Fruit fly (Drosophila melanogaster) whole organism, pupa: ENCODE data around the gene Ass.

Source experiments
- CG10348 ChIP-seq: fragments of 200-800 bp; sonication (Bioruptor generic); IDR thresholded peaks from 2 replicates; pipeline ENCODE4 v1.3.6; 2022; ENCODE audit warnings: missing biosample characterization, missing genetic modification characterization
- CG12605 ChIP-seq: fragments of 200-800 bp; sonication (Bioruptor generic); IDR thresholded peaks from 2 replicates; pipeline ENCODE4 v1.3.6; 2022; ENCODE audit warnings: missing biosample characterization, missing genetic modification characterization
- CG13204 ChIP-seq: fragments of 200-800 bp; sonication (Bioruptor generic); optimal IDR thresholded peaks from 2 replicates; lab custom pipeline; 2018; ENCODE audit warnings: missing biosample characterization, mild to moderate bottlenecking, missing genetic modification characterization, moderate library complexity
- CG14655 ChIP-seq: fragments of 200-800 bp; sonication (Bioruptor generic); optimal IDR thresholded peaks from 3 replicates; lab custom pipeline; 2017; ENCODE audit warnings: mild to moderate bottlenecking, missing biosample characterization, missing genetic modification reagents, missing genetic modification characterization
- CG15710 ChIP-seq: fragments of 200-800 bp; sonication (Bioruptor generic); optimal IDR thresholded peaks from 2 replicates; lab custom pipeline; 2018; ENCODE audit warnings: missing biosample characterization, mild to moderate bottlenecking, missing genetic modification characterization, moderate library complexity
- CG17806 ChIP-seq: fragments of 200-800 bp; sonication (Bioruptor generic); optimal IDR thresholded peaks from 2 replicates; lab custom pipeline; 2018; ENCODE audit warnings: missing biosample characterization, mild to moderate bottlenecking, missing genetic modification characterization, moderate library complexity
- CG32121 ChIP-seq: fragments of 200-800 bp; sonication (Bioruptor generic); IDR thresholded peaks from 2 replicates; pipeline ENCODE4 v1.3.6; 2022; ENCODE audit warnings: missing biosample characterization, missing genetic modification characterization
- CG34367 ChIP-seq: fragments of 200-800 bp; sonication (Bioruptor generic); optimal IDR thresholded peaks from 2 replicates; lab custom pipeline; 2018; ENCODE audit warnings: missing biosample characterization, mild to moderate bottlenecking, missing genetic modification characterization
- CG4496 ChIP-seq: fragments of 200-800 bp; sonication (Bioruptor generic); IDR thresholded peaks from 3 replicates; pipeline ENCODE4 v1.3.6; 2022; ENCODE audit warnings: missing biosample characterization, missing genetic modification characterization
- CG8159 ChIP-seq: fragments of 200-800 bp; sonication (Bioruptor generic); optimal IDR thresholded peaks from 3 replicates; lab custom pipeline; 2018; ENCODE audit warnings: missing biosample characterization, mild to moderate bottlenecking, missing genetic modification characterization, moderate library complexity
- CG8301 ChIP-seq: fragments of 200-800 bp; sonication (Bioruptor generic); optimal IDR thresholded peaks from 2 replicates; lab custom pipeline; 2018; ENCODE audit warnings: missing biosample characterization, mild to moderate bottlenecking, missing genetic modification characterization
- CG9948 ChIP-seq: fragments of 200-800 bp; sonication (Bioruptor generic); optimal IDR thresholded peaks from 2 replicates; lab custom pipeline; 2018; ENCODE audit warnings: missing biosample characterization, mild to moderate bottlenecking, missing genetic modification characterization, moderate library complexity
- D1 ChIP-seq: fragments of 200-800 bp; sonication (Bioruptor generic); optimal IDR thresholded peaks from 2 replicates; lab custom pipeline; 2018; ENCODE audit warnings: missing biosample characterization, mild to moderate bottlenecking, missing genetic modification characterization, moderate library complexity
- EcR ChIP-seq: fragments of 200-800 bp; sonication (Bioruptor generic); optimal IDR thresholded peaks from 3 replicates; lab custom pipeline; 2019; ENCODE audit warnings: missing biosample characterization, missing genetic modification characterization, mild to moderate bottlenecking, moderate library complexity, missing genetic modification reagents
- Ets98B ChIP-seq: fragments of 200-800 bp; sonication (Bioruptor generic); IDR thresholded peaks from 2 replicates; pipeline ENCODE4 v1.3.6; 2022; ENCODE audit warnings: missing biosample characterization, missing genetic modification characterization
- Pif1A ChIP-seq: fragments of 200-800 bp; sonication (Bioruptor generic); optimal IDR thresholded peaks from 3 replicates; lab custom pipeline; 2016; ENCODE audit warnings: missing biosample characterization, missing genetic modification characterization
- Pif1B ChIP-seq: fragments of 200-800 bp; sonication (Bioruptor generic); optimal IDR thresholded peaks from 3 replicates; lab custom pipeline; 2016; ENCODE audit warnings: missing biosample characterization, missing genetic modification characterization
- Snoo ChIP-seq: fragments of 200-800 bp; sonication (Bioruptor generic); optimal IDR thresholded peaks from 3 replicates; lab custom pipeline; 2017; ENCODE audit warnings: missing biosample characterization, mild to moderate bottlenecking, missing genetic modification characterization, inconsistent platforms
- fd96Ca ChIP-seq: fragments of 200-800 bp; sonication (Bioruptor generic); IDR thresholded peaks from 3 replicates; pipeline ENCODE4 v1.3.6; 2022; ENCODE audit warnings: missing biosample characterization, missing genetic modification characterization
- gl ChIP-seq: fragments of 200-800 bp; sonication (Bioruptor generic); optimal IDR thresholded peaks from 2 replicates; lab custom pipeline; 2018; ENCODE audit warnings: missing biosample characterization, mild to moderate bottlenecking, missing genetic modification characterization
- rn ChIP-seq: fragments of 200-800 bp; sonication (Bioruptor generic); IDR thresholded peaks from 2 replicates; pipeline ENCODE4 v1.3.6; 2022; ENCODE audit warnings: missing biosample characterization, missing genetic modification characterization

Gene Ass

dm6 chr3R:6644334-6644733, at the start of gene Ass:
Gene Ass, minus strand, starts transcription at chr3R:6644434.
- TF ChIP-seq Pif1A (GFP tag; lab: Kevin White, UChicago) = no peak
- no peak for TF ChIP-seq Ets98B (GFP tag; lab: Robert Waterston, UW)
- TF ChIP-seq CG32121 (GFP tag; lab: Robert Waterston, UW) = no peak
- TF ChIP-seq Pif1B (GFP tag; lab: Kevin White, UChicago) = no peak
- no peak for TF ChIP-seq gl (tag; lab: Kevin White, UChicago)
- no peak for TF ChIP-seq CG17806 (tag; lab: Kevin White, UChicago)
- TF ChIP-seq CG15710 (tag; lab: Kevin White, UChicago) = no peak
- no peak for TF ChIP-seq D1 (tag; lab: Kevin White, UChicago)
- TF ChIP-seq CG13204 (GFP tag; lab: Kevin White, UChicago) = no peak

dm6 chr3R:6692432-6692831, 48.2 kb upstream of the Ass start, which contains the start of gene Ccp84Ad:
Gene Ccp84Ad, plus strand, starts transcription at chr3R:6692732.
- TF ChIP-seq CG17806 (tag; lab: Kevin White, UChicago) (no peak), Snoo (tag; lab: Kevin White, UChicago) (no peak), Pif1A (GFP tag; lab: Kevin White, UChicago) (no peak), CG13204 (GFP tag; lab: Kevin White, UChicago) (no peak), CG15710 (tag; lab: Kevin White, UChicago) (no peak), gl (tag; lab: Kevin White, UChicago) (no peak), fd96Ca (no peak), CG10348 (GFP tag; lab: Robert Waterston, UW) (no peak), CG32121 (GFP tag; lab: Robert Waterston, UW) (no peak), CG12605 (GFP tag; lab: Robert Waterston, UW) (no peak), rn (GFP tag; lab: Robert Waterston, UW) (no peak), CG14655 (GFP tag; lab: Kevin White, UChicago) (no peak), CG9948 (tag; lab: Kevin White, UChicago) (no peak), EcR (GFP tag; lab: Kevin White, UChicago) (no peak), CG8159 (no peak)

dm6 chr3R:6691658-6692057, 47.4 kb upstream of the Ass start, which contains the start of gene Ccp84Ae:
Gene Ccp84Ae, minus strand, starts transcription at chr3R:6691758.
- TF ChIP-seq CG8301 (tag; lab: Kevin White, UChicago) (no peak), CG17806 (tag; lab: Kevin White, UChicago) (no peak), CG8159 (no peak), CG9948 (tag; lab: Kevin White, UChicago) (no peak)

- TF ChIP-seq CG12605 (GFP tag; lab: Robert Waterston, UW) (no peak), CG10348 (GFP tag; lab: Robert Waterston, UW) (no peak), CG13204 (GFP tag; lab: Kevin White, UChicago) (no peak), CG4496 (GFP tag; lab: Robert Waterston, UW) (no peak), Ets98B (GFP tag; lab: Robert Waterston, UW) (no peak), fd96Ca (no peak), Snoo (tag; lab: Kevin White, UChicago) (no peak), CG34367 (no peak), Pif1B (GFP tag; lab: Kevin White, UChicago) (no peak), CG8159 (no peak), Pif1A (GFP tag; lab: Kevin White, UChicago) (no peak), CG14655 (GFP tag; lab: Kevin White, UChicago) (no peak), CG8301 (tag; lab: Kevin White, UChicago) (no peak), gl (tag; lab: Kevin White, UChicago) (no peak), CG17806 (tag; lab: Kevin White, UChicago) (no peak), CG32121 (GFP tag; lab: Robert Waterston, UW) (no peak), CG15710 (tag; lab: Kevin White, UChicago) (no peak), EcR (GFP tag; lab: Kevin White, UChicago) (no peak)
These were observed 45.9 kb upstream of the Ass start, which contains the start of gene Ccp84Af for dm6 chr3R:6690139-6690538. Gene Ccp84Af, minus strand, starts transcription at chr3R:6690239.

- no peak for TF ChIP-seq gl (tag; lab: Kevin White, UChicago)
- TF ChIP-seq CG15710 (tag; lab: Kevin White, UChicago) = no peak
- TF ChIP-seq Pif1B (GFP tag; lab: Kevin White, UChicago) = no peak
- no peak for TF ChIP-seq CG17806 (tag; lab: Kevin White, UChicago)
- TF ChIP-seq EcR (GFP tag; lab: Kevin White, UChicago) = no peak
- no peak for TF ChIP-seq CG8159
- TF ChIP-seq CG12605 (GFP tag; lab: Robert Waterston, UW) = no peak
- TF ChIP-seq CG34367 = no peak
- TF ChIP-seq D1 (tag; lab: Kevin White, UChicago) = no peak
- no peak for TF ChIP-seq CG4496 (GFP tag; lab: Robert Waterston, UW)
- no peak for TF ChIP-seq CG9948 (tag; lab: Kevin White, UChicago)
- no peak for TF ChIP-seq Pif1A (GFP tag; lab: Kevin White, UChicago)
- no peak for TF ChIP-seq fd96Ca
- no peak for TF ChIP-seq Ets98B (GFP tag; lab: Robert Waterston, UW)
These were observed 43.9 kb upstream of the Ass start for dm6 chr3R:6688160-6688559.

dm6 chr3R:6687219-6687618, 43.0 kb upstream of the Ass start:
- TF ChIP-seq gl (tag; lab: Kevin White, UChicago) = no peak
- no peak for TF ChIP-seq CG17806 (tag; lab: Kevin White, UChicago)
- no peak for TF ChIP-seq CG8301 (tag; lab: Kevin White, UChicago)
- TF ChIP-seq CG10348 (GFP tag; lab: Robert Waterston, UW) = no peak
- TF ChIP-seq CG9948 (tag; lab: Kevin White, UChicago) = no peak
- TF ChIP-seq Ets98B (GFP tag; lab: Robert Waterston, UW) = no peak
- TF ChIP-seq EcR (GFP tag; lab: Kevin White, UChicago) = no peak
